Worm (Caenorhabditis elegans) whole organism, L2 larva: ENCODE results near the gene F41F3.3.
A peak's percentile ranks its signal among the peaks of the same experiment; 100 is the strongest.

Experiments
- ama-1 ChIP-seq: fragments of 150-350 bp; optimal IDR thresholded peaks from 2 replicates; lab custom pipeline; 2018; ENCODE audit warnings: inconsistent platforms
- gmeb-1 ChIP-seq: fragments of 150-350 bp; optimal IDR thresholded peaks from 2 replicates; lab custom pipeline; 2014; ENCODE audit warnings: missing biosample characterization, missing genetic modification characterization
- nhr-237 ChIP-seq: fragments of 150-350 bp; optimal IDR thresholded peaks from 2 replicates; lab custom pipeline; 2014; ENCODE audit warnings: missing biosample characterization, missing genetic modification characterization
- nhr-25 ChIP-seq: fragments of 150-350 bp; sonication (generic microtip); optimal IDR thresholded peaks from 3 replicates; lab custom pipeline; 2014; ENCODE audit warnings: missing biosample characterization, missing genetic modification characterization
- sma-3 ChIP-seq: sonication (generic microtip); optimal IDR thresholded peaks from 2 replicates; lab custom pipeline; 2016; ENCODE audit warnings: missing genetic modification reagents, missing genetic modification characterization, missing compliant biosample characterization
- unc-39 ChIP-seq: fragments of 150-350 bp; optimal IDR thresholded peaks from 2 replicates; lab custom pipeline; 2014; ENCODE audit warnings: missing biosample characterization, missing genetic modification characterization
- unc-62 ChIP-seq: fragments of 150-350 bp; optimal IDR thresholded peaks from 2 replicates; lab custom pipeline; 2014; ENCODE audit warnings: missing biosample characterization, missing genetic modification reagents, missing genetic modification characterization
- zag-1 ChIP-seq: fragments of 150-350 bp; optimal IDR thresholded peaks from 2 replicates; lab custom pipeline; 2014; ENCODE audit warnings: missing biosample characterization, missing genetic modification characterization
- ztf-11 ChIP-seq: sonication (generic microtip); optimal IDR thresholded peaks from 2 replicates; lab custom pipeline; 2017; ENCODE audit warnings: missing biosample characterization, missing genetic modification characterization
- ztf-4 ChIP-seq: fragments of 150-350 bp; optimal IDR thresholded peaks from 2 replicates; lab custom pipeline; 2014; ENCODE audit warnings: missing biosample characterization, missing genetic modification characterization

ce11 chrV:4640501-4641150 is 7.4 kb downstream of the F41F3.3 start:
- no peak for TF ChIP-seq ama-1 (lab: Kevin White, UChicago)
- TF ChIP-seq sma-3 (GFP tag; lab: Kevin White, UChicago) = no peak
- TF ChIP-seq zag-1 (tag; lab: Kevin White, UChicago) = no peak
- TF ChIP-seq ztf-4 = no peak
- no peak for TF ChIP-seq unc-62 (GFP tag; lab: Kevin White, UChicago)
- TF ChIP-seq gmeb-1 (tag; lab: Kevin White, UChicago) = no peak
- TF ChIP-seq nhr-237 = no peak
- no peak for TF ChIP-seq ztf-11 (tag; lab: Kevin White, UChicago)
- peak; percentile 23 for TF ChIP-seq nhr-25 (tag; lab: Kevin White, UChicago)
- no peak for TF ChIP-seq unc-39 (tag; lab: Kevin White, UChicago)
